Fruit fly (Drosophila melanogaster): ENCODE results near the gene GATAd.

The GATAd gene

dm6 chr2L:10381890-10382450 lies 48.4 kb downstream of the GATAd start, which contains the start of gene CG5096 (continued):
- TF ChIP-seq unpg (GFP tag; optimal IDR thresholded peaks at IDR 0.05) (peak; percentile 92), CG10959 (GFP tag; IDR thresholded peaks at IDR 0.05) (peak; percentile 51; the same call in 1 of the 2 replicates), CG15514 (GFP tag; optimal IDR thresholded peaks at IDR 0.05) (peak; percentile 85), sug (tag; optimal IDR thresholded peaks at IDR 0.05) (peak; percentile 89), Ets97D (GFP tag; optimal IDR thresholded peaks at IDR 0.05) (peak; percentile 50), her (GFP tag; optimal IDR thresholded peaks at IDR 0.05) (peak; percentile 82), CG31441 (GFP tag; IDR thresholded peaks at IDR 0.05) (peak; percentile 87), CG34376 (GFP tag; optimal IDR thresholded peaks at IDR 0.05) (peak; percentile 83), Dek (tag; optimal IDR thresholded peaks at IDR 0.05) (peak; percentile 94), CG11247 (GFP tag; IDR thresholded peaks at IDR 0.05) (no peak; the same call in 1 of the 2 replicates), CG7372 (GFP tag; IDR thresholded peaks at IDR 0.05) (peak; percentile 81), CG1792 (GFP tag; optimal IDR thresholded peaks at IDR 0.05) (peak; percentile 78), ind (GFP tag; optimal IDR thresholded peaks at IDR 0.05) (peak; percentile 85), Sry-δ (GFP tag; optimal IDR thresholded peaks at IDR 0.05) (peak; percentile 38), CG10431 (GFP tag; optimal IDR thresholded peaks at IDR 0.05) (no peak), CG9817 (tag; optimal IDR thresholded peaks at IDR 0.05) (peak; percentile 85), tll (GFP tag; optimal IDR thresholded peaks at IDR 0.05) (no peak), sens (GFP tag) (peak; percentile 92), CG2120 (GFP tag; optimal IDR thresholded peaks at IDR 0.05) (peak; percentile 96), gsb (GFP tag; IDR thresholded peaks at IDR 0.05) (peak; percentile 84), gt (GFP tag; IDR thresholded peaks at IDR 0.05) (no peak), Optix (GFP tag; IDR thresholded peaks at IDR 0.05) (no peak), ranshi (GFP tag; IDR thresholded peaks at IDR 0.05) (peak; percentile 91; the same call in 1 of the 2 replicates), tin (GFP tag; optimal IDR thresholded peaks at IDR 0.05) (peak; percentile 67), CG14860 (GFP tag; IDR thresholded peaks at IDR 0.05; ENCODE audit: partially characterized antibody) (no peak), CkIIα-i1 (GFP tag; IDR thresholded peaks at IDR 0.05) (no peak), kni (GFP tag; optimal IDR thresholded peaks at IDR 0.05) (no peak), CG8359 (GFP tag; optimal IDR thresholded peaks at IDR 0.05; ENCODE audit: borderline replicate concordance) (peak; percentile 49), twi (tag; optimal IDR thresholded peaks at IDR 0.05) (peak; percentile 73), NK7.1 (GFP tag; optimal IDR thresholded peaks at IDR 0.05) (peak; percentile 52), Oli (tag; optimal IDR thresholded peaks at IDR 0.05) (peak; percentile 86), Hsf (GFP tag; optimal IDR thresholded peaks at IDR 0.05) (peak; percentile 79), Lhr (GFP tag; optimal IDR thresholded peaks at IDR 0.05) (no peak), CG6791 (GFP tag; IDR thresholded peaks at IDR 0.05; ENCODE audit: partially characterized antibody) (no peak), E2f1 (GFP tag; IDR thresholded peaks at IDR 0.05) (peak; percentile 88), peb (GFP tag; IDR thresholded peaks at IDR 0.05) (peak; percentile 42; the same call in 1 of the 2 replicates), CG30020 (tag; optimal IDR thresholded peaks at IDR 0.05) (peak; percentile 46), esg (GFP tag; conservative IDR thresholded peaks at IDR 0.05) (peak; percentile 82), pan (optimal IDR thresholded peaks at IDR 0.05) (no peak), pan (GFP tag; optimal IDR thresholded peaks at IDR 0.05 in 1 of 2, IDR thresholded peaks at IDR 0.05 in 1 of 2) (peak in 1 of 2 experiments; percentile 91), Hr51 (GFP tag; optimal IDR thresholded peaks at IDR 0.05) (peak; percentile 58 to 93), wdn (GFP tag; IDR thresholded peaks at IDR 0.05) (peak; percentile 79), Oaz (GFP tag; IDR thresholded peaks at IDR 0.05) (peak; percentile 85), pho (GFP tag; optimal IDR thresholded peaks at IDR 0.05) (peak; percentile 84), CG18476 (GFP tag; optimal IDR thresholded peaks at IDR 0.05) (peak; percentile 84), Doc2 (GFP tag; IDR thresholded peaks at IDR 0.05) (no peak), Xrp1 (GFP tag; IDR thresholded peaks at IDR 0.05) (peak; percentile 89), corto (GFP tag; optimal IDR thresholded peaks at IDR 0.05) (peak; percentile 27), gro (GFP tag; optimal IDR thresholded peaks at IDR 0.05) (peak; percentile 90), ken (GFP tag; IDR thresholded peaks at IDR 0.05) (peak; percentile 81; the same call in 2 of the 3 replicates)

Measured in whole organism, embryonic.